Worm (Caenorhabditis elegans) whole organism, L1 larva: ENCODE results near the gene ugt-58.

Experiments
- C16A3.4 ChIP-seq: fragments of 150-350 bp; optimal IDR thresholded peaks from 2 replicates; lab custom pipeline; 2014; ENCODE audit warnings: missing biosample characterization, missing genetic modification characterization
- F16B12.6 ChIP-seq: fragments of 150-350 bp; optimal IDR thresholded peaks from 2 replicates; lab custom pipeline; 2014; ENCODE audit warnings: missing biosample characterization, missing genetic modification characterization
- Y116A8C.19 ChIP-seq: sonication (generic microtip); optimal IDR thresholded peaks from 2 replicates; lab custom pipeline; 2016; ENCODE audit warnings: missing compliant biosample characterization, missing genetic modification characterization, borderline replicate concordance
- aha-1 ChIP-seq: fragments of 150-350 bp; optimal IDR thresholded peaks from 2 replicates; lab custom pipeline; 2014; ENCODE audit warnings: missing biosample characterization, missing genetic modification characterization
- aly-2 ChIP-seq: fragments of 150-350 bp; optimal IDR thresholded peaks from 2 replicates; lab custom pipeline; 2014; ENCODE audit warnings: missing biosample characterization, missing genetic modification characterization
- blmp-1 ChIP-seq: fragments of 150-350 bp; optimal IDR thresholded peaks from 2 replicates; lab custom pipeline; 2014; ENCODE audit warnings: missing biosample characterization, missing genetic modification characterization
- ceh-8 ChIP-seq: fragments of 200-800 bp; sonication (Bioruptor generic); optimal IDR thresholded peaks from 2 replicates; lab custom pipeline; 2018; ENCODE audit warnings: mild to moderate bottlenecking, missing genetic modification characterization, moderate library complexity, missing compliant biosample characterization
- ceh-82 ChIP-seq, 3 experiments: fragments of 150-350 bp in 1 of 3; sonication (generic microtip) in 2 of 3; optimal IDR thresholded peaks; 2 replicates each; lab custom pipeline; 2014 to 2017; ENCODE audit warnings: missing biosample characterization in 3 of 3, missing genetic modification characterization in 3 of 3
- ceh-88 ChIP-seq: fragments of 200-800 bp; sonication (Bioruptor generic); IDR thresholded peaks from 2 replicates; pipeline ENCODE4 v1.3.6; 2022; ENCODE audit warnings: missing genetic modification characterization, missing compliant biosample characterization
- ceh-90 ChIP-seq: sonication (generic microtip); optimal IDR thresholded peaks from 2 replicates; lab custom pipeline; 2016; ENCODE audit warnings: missing genetic modification characterization, missing compliant biosample characterization
- dsc-1 ChIP-seq: sonication (generic microtip); optimal IDR thresholded peaks from 2 replicates; lab custom pipeline; 2016; ENCODE audit warnings: mild to moderate bottlenecking, missing genetic modification characterization, missing compliant biosample characterization
- egl-13 ChIP-seq: sonication (generic microtip); optimal IDR thresholded peaks from 2 replicates; lab custom pipeline; 2016; ENCODE audit warnings: missing genotype, missing genetic modification reagents, missing genetic modification characterization, missing compliant biosample characterization
- egl-27 ChIP-seq, 2 experiments: fragments of 150-350 bp in 1 of 2; sonication (generic microtip); optimal IDR thresholded peaks; 3 replicates each; lab custom pipeline; 2017 to 2018; ENCODE audit warnings: missing biosample characterization in 2 of 2, missing genetic modification characterization in 2 of 2, missing genetic modification reagents in 2 of 2
- elt-2 ChIP-seq: sonication (generic microtip); optimal IDR thresholded peaks from 2 replicates; lab custom pipeline; 2016; ENCODE audit warnings: missing genetic modification characterization, mild to moderate bottlenecking, inconsistent platforms, missing compliant biosample characterization, missing genetic modification reagents
- ets-5 ChIP-seq: fragments of 200-800 bp; sonication (Bioruptor generic); IDR thresholded peaks from 2 replicates; pipeline ENCODE4 v1.3.6; 2022; ENCODE audit warnings: missing genetic modification characterization, missing compliant biosample characterization
- fkh-4 ChIP-seq: sonication (generic microtip); optimal IDR thresholded peaks from 2 replicates; lab custom pipeline; 2016; ENCODE audit warnings: missing compliant biosample characterization, missing genetic modification characterization, borderline replicate concordance
- grh-1 ChIP-seq: fragments of 200-800 bp; sonication (Bioruptor generic); IDR thresholded peaks from 2 replicates; pipeline ENCODE4 v1.3.6; 2022; ENCODE audit warnings: missing genetic modification reagents, missing genetic modification characterization, missing compliant biosample characterization
- hlh-17 ChIP-seq: fragments of 200-800 bp; sonication (Bioruptor generic); optimal IDR thresholded peaks from 2 replicates; lab custom pipeline; 2018; ENCODE audit warnings: missing genetic modification characterization, mild to moderate bottlenecking, missing compliant biosample characterization, moderate library complexity, borderline replicate concordance
- lin-13 ChIP-seq: fragments of 150-350 bp; optimal IDR thresholded peaks from 2 replicates; lab custom pipeline; 2014; ENCODE audit warnings: missing biosample characterization, missing genetic modification reagents, missing genetic modification characterization
- lin-14 ChIP-seq: fragments of 200-800 bp; sonication (Bioruptor generic); optimal IDR thresholded peaks from 2 replicates; lab custom pipeline; 2018; ENCODE audit warnings: mild to moderate bottlenecking, missing genetic modification characterization, moderate library complexity, missing compliant biosample characterization
- lsy-2 ChIP-seq, 2 experiments: fragments of 150-350 bp; optimal IDR thresholded peaks; 2 replicates each; lab custom pipeline; 2014; ENCODE audit warnings: missing biosample characterization in 2 of 2, missing genetic modification characterization in 2 of 2
- mab-9 ChIP-seq: fragments of 200-800 bp; sonication (Bioruptor generic); IDR thresholded peaks from 2 replicates; pipeline ENCODE4 v1.3.6; 2022; ENCODE audit warnings: missing genetic modification reagents, missing genetic modification characterization, missing compliant biosample characterization
- mdl-1 ChIP-seq, 2 experiments: fragments of 150-350 bp; optimal IDR thresholded peaks; 2 replicates each; lab custom pipeline; 2014 to 2017; ENCODE audit warnings: missing biosample characterization in 2 of 2, missing genetic modification characterization in 2 of 2, inconsistent platforms in 1 of 2
- nhr-11 ChIP-seq: fragments of 150-350 bp; optimal IDR thresholded peaks from 2 replicates; lab custom pipeline; 2014; ENCODE audit warnings: missing biosample characterization, missing genetic modification characterization
- nhr-12 ChIP-seq: sonication (generic microtip); optimal IDR thresholded peaks from 2 replicates; lab custom pipeline; 2017; ENCODE audit warnings: missing biosample characterization, missing genetic modification characterization
- nhr-19 ChIP-seq: fragments of 200-800 bp; sonication (Bioruptor generic); conservative IDR thresholded peaks from 2 replicates; pipeline ENCODE4 v1.3.6; 2022; ENCODE audit warnings: missing genetic modification characterization, missing compliant biosample characterization
- nhr-28 ChIP-seq: fragments of 150-350 bp; optimal IDR thresholded peaks from 2 replicates; lab custom pipeline; 2014; ENCODE audit warnings: missing biosample characterization, missing genetic modification characterization
- nhr-47 ChIP-seq: sonication (generic microtip); optimal IDR thresholded peaks from 2 replicates; lab custom pipeline; 2016; ENCODE audit warnings: mild to moderate bottlenecking, missing genetic modification characterization, moderate library complexity, missing compliant biosample characterization
- nhr-76 ChIP-seq: sonication (generic microtip); optimal IDR thresholded peaks from 2 replicates; lab custom pipeline; 2017; ENCODE audit warnings: missing biosample characterization, missing genetic modification characterization
- pax-3 ChIP-seq: fragments of 200-800 bp; sonication (Bioruptor generic); optimal IDR thresholded peaks from 2 replicates; lab custom pipeline; 2018; ENCODE audit warnings: mild to moderate bottlenecking, missing genetic modification characterization, moderate library complexity, missing compliant biosample characterization
- pqm-1 ChIP-seq: sonication (generic microtip); optimal IDR thresholded peaks from 3 replicates; lab custom pipeline; 2017; ENCODE audit warnings: missing biosample characterization, missing genetic modification characterization
- rnt-1 ChIP-seq: sonication (generic microtip); optimal IDR thresholded peaks from 2 replicates; lab custom pipeline; 2016; ENCODE audit warnings: mild to moderate bottlenecking, missing genetic modification characterization, moderate library complexity, missing compliant biosample characterization
- snpc-4 ChIP-seq: fragments of 150-350 bp; optimal IDR thresholded peaks from 2 replicates; lab custom pipeline; 2014; ENCODE audit warnings: missing biosample characterization, missing genetic modification characterization
- snu-23 ChIP-seq: sonication (generic microtip); optimal IDR thresholded peaks from 2 replicates; lab custom pipeline; 2016; ENCODE audit warnings: missing genetic modification characterization, missing compliant biosample characterization
- swsn-7 ChIP-seq: sonication (generic microtip); optimal IDR thresholded peaks from 2 replicates; lab custom pipeline; 2016; ENCODE audit warnings: missing genetic modification characterization, missing compliant biosample characterization
- tlp-1 ChIP-seq: fragments of 150-350 bp; optimal IDR thresholded peaks from 2 replicates; lab custom pipeline; 2014; ENCODE audit warnings: missing biosample characterization, missing genetic modification characterization
- unc-62 ChIP-seq: fragments of 150-350 bp; optimal IDR thresholded peaks from 2 replicates; lab custom pipeline; 2014; ENCODE audit warnings: missing biosample characterization, missing genetic modification reagents, missing genetic modification characterization
- unc-98 ChIP-seq: fragments of 200-800 bp; sonication (Bioruptor generic); IDR thresholded peaks from 2 replicates; pipeline ENCODE4 v1.3.6; 2022; ENCODE audit warnings: missing genetic modification characterization, missing compliant biosample characterization
- zag-1 ChIP-seq: fragments of 150-350 bp; optimal IDR thresholded peaks from 2 replicates; lab custom pipeline; 2014; ENCODE audit warnings: missing biosample characterization, missing genetic modification characterization
- zip-4 ChIP-seq: fragments of 200-800 bp; sonication (Bioruptor generic); optimal IDR thresholded peaks from 2 replicates; lab custom pipeline; 2018; ENCODE audit warnings: mild to moderate bottlenecking, missing genetic modification characterization, moderate library complexity, missing compliant biosample characterization
- ztf-11 ChIP-seq, 2 experiments: sonication (generic microtip); optimal IDR thresholded peaks; 2 replicates each; lab custom pipeline; 2016 to 2017; ENCODE audit warnings: missing genetic modification characterization in 2 of 2, missing biosample characterization in 1 of 2, missing compliant biosample characterization in 1 of 2

The ugt-58 gene

DNA sequence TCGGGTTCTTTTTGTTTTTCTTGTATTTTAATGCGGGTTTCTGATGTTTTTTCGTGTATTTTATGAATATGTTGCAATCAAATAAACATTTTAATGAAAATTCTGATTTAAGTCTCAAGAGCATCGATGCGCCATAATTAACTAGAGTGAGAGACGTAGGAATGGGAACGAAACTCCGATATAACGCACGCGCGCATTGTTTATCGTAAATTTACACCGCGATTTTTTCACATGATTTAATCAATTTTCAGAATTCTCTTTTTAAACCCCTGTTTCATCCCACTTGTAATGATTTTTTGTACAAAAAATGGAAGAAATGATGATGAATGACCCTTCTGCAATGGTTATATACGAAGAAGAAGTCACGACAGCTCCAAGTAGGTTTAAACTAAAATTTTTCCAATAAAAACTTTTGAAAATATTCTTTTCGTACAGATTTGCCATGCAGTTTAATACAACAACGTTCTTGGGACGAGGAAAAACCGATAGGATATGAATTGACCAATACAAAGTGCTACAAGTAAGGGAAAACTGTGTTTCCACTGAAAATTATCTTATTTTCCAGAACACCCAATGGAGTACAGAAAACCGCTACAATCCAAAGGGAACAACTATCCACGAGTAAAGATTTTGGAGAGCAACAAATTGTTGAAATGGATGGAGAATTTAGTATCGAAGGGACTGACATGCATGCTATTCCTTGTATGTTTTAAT lies 29.0 kb downstream of the ugt-58 start, which contains the start of gene zfp-2 (continued):
- TF ChIP-seq pax-3 (no peak), pqm-1 (no peak), egl-13 (tag; lab: Kevin White, UChicago) (no peak), egl-27 (tag; optimal IDR thresholded peaks at IDR 0.05; lab: Kevin White, UChicago) (no peak), rnt-1 (no peak), unc-98 (GFP tag; lab: Robert Waterston, UW) (no peak), nhr-28 (tag; lab: Kevin White, UChicago) (no peak), lsy-2 (tag; optimal IDR thresholded peaks at IDR 0.05; lab: Kevin White, UChicago) (peak; percentile 12 to 57), swsn-7 (tag; lab: Kevin White, UChicago) (no peak), Y116A8C.19 (tag; lab: Kevin White, UChicago) (no peak), unc-62 (no peak), mdl-1 (tag; optimal IDR thresholded peaks at IDR 0.05; lab: Kevin White, UChicago) (no peak), mab-9 (no peak), snpc-4 (tag; lab: Kevin White, UChicago) (no peak), nhr-47 (tag; lab: Kevin White, UChicago) (no peak), C16A3.4 (tag; lab: Kevin White, UChicago) (no peak), zag-1 (tag; lab: Kevin White, UChicago) (no peak), nhr-19 (GFP tag; lab: Robert Waterston, UW) (no peak), ceh-82 (tag; optimal IDR thresholded peaks at IDR 0.05; lab: Kevin White, UChicago) (peak in 1 of 3 experiments; percentile 0), dsc-1 (tag; lab: Kevin White, UChicago) (no peak), aly-2 (tag; lab: Kevin White, UChicago) (no peak), ceh-90 (tag; lab: Kevin White, UChicago) (no peak), F16B12.6 (tag; lab: Kevin White, UChicago) (no peak), ztf-11 (tag; optimal IDR thresholded peaks at IDR 0.05; lab: Kevin White, UChicago) (no peak), fkh-4 (tag; lab: Kevin White, UChicago) (no peak), grh-1 (GFP tag; lab: Robert Waterston, UW) (no peak), lin-13 (GFP tag; lab: Kevin White, UChicago) (no peak), aha-1 (tag; lab: Kevin White, UChicago) (no peak), ets-5 (GFP tag; lab: Robert Waterston, UW) (no peak), snu-23 (GFP tag; lab: Kevin White, UChicago) (peak; percentile 26), nhr-12 (tag; lab: Kevin White, UChicago) (no peak), blmp-1 (tag; lab: Kevin White, UChicago) (peak; percentile 21), tlp-1 (tag; lab: Kevin White, UChicago) (no peak), lin-14 (GFP tag; lab: Kevin White, UChicago) (no peak)

DNA sequence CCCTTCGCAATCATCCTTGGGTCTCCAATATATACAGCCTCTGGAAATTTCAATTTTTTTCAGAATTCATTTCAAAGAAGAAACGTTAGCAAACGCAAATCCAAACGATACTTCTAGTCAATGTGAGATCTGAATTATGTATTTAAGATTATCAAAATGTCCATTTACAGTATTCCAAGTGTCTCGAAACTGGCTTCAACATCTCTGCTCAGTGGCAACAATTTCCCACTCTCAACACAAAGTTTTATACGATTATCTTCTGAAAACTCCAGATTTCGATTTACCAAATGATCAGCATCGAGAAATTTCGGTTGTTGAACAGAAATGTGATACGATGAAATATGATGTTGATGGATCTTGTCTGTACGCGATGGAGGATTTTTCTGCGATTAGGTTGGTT lies 30.0 kb downstream of the ugt-58 start:
- TF ChIP-seq nhr-12 (tag; lab: Kevin White, UChicago) (no peak), hlh-17 (GFP tag; lab: Kevin White, UChicago) (no peak), nhr-47 (tag; lab: Kevin White, UChicago) (no peak), nhr-11 (tag; lab: Kevin White, UChicago) (no peak), elt-2 (tag; lab: Kevin White, UChicago) (no peak), ztf-11 (tag; optimal IDR thresholded peaks at IDR 0.05; lab: Kevin White, UChicago) (no peak), nhr-19 (GFP tag; lab: Robert Waterston, UW) (no peak), ceh-82 (tag; optimal IDR thresholded peaks at IDR 0.05; lab: Kevin White, UChicago) (no peak), zip-4 (GFP tag; lab: Kevin White, UChicago) (no peak), ceh-88 (no peak), grh-1 (GFP tag; lab: Robert Waterston, UW) (no peak), nhr-28 (tag; lab: Kevin White, UChicago) (no peak), nhr-76 (tag; lab: Kevin White, UChicago) (no peak), dsc-1 (tag; lab: Kevin White, UChicago) (no peak), ceh-8 (GFP tag; lab: Kevin White, UChicago) (no peak)
